Worm (Caenorhabditis elegans) whole organism, midembryonic: ENCODE results near the gene Y39G8B.1.

Experiments
- T22C8.4 ChIP-seq: fragments of 200-800 bp; sonication (Bioruptor generic); IDR thresholded peaks from 2 replicates; pipeline ENCODE4 v1.3.6; 2022; ENCODE audit warnings: missing genetic modification characterization, missing compliant biosample characterization
- cog-1 ChIP-seq: sonication (generic microtip); optimal IDR thresholded peaks from 2 replicates; lab custom pipeline; 2016; ENCODE audit warnings: missing genetic modification characterization, missing compliant biosample characterization
- flt-1 ChIP-seq: fragments of 200-800 bp; sonication (Bioruptor generic); IDR thresholded peaks from 2 replicates; pipeline ENCODE4 v1.3.6; 2022; ENCODE audit warnings: missing genetic modification characterization, missing compliant biosample characterization
- klf-2 ChIP-seq: fragments of 200-800 bp; sonication (Bioruptor generic); conservative IDR thresholded peaks from 2 replicates; pipeline ENCODE4 v1.3.6; 2022; ENCODE audit warnings: missing genetic modification reagents, missing genetic modification characterization, missing compliant biosample characterization
- med-1 ChIP-seq: sonication (generic microtip); optimal IDR thresholded peaks from 2 replicates; lab custom pipeline; 2017; ENCODE audit warnings: missing genetic modification characterization, mild to moderate bottlenecking, missing compliant biosample characterization, antibody characterized with exemption, missing genetic modification reagents; ENCODE audit not compliant: insufficient read depth
- ref-1 ChIP-seq: fragments of 200-800 bp; sonication (Bioruptor generic); conservative IDR thresholded peaks from 2 replicates; pipeline ENCODE4 v1.3.6; 2022; ENCODE audit warnings: missing genetic modification reagents, missing genetic modification characterization, missing compliant biosample characterization
- tab-1 ChIP-seq: fragments of 200-800 bp; sonication (Bioruptor generic); IDR thresholded peaks from 2 replicates; pipeline ENCODE4 v1.3.6; 2022; ENCODE audit warnings: missing genetic modification characterization, missing compliant biosample characterization
- ztf-23 ChIP-seq: fragments of 200-800 bp; sonication (Bioruptor generic); IDR thresholded peaks from 2 replicates; pipeline ENCODE4 v1.3.6; 2022; ENCODE audit warnings: missing genetic modification reagents, missing genetic modification characterization, missing compliant biosample characterization
- ztf-29 ChIP-seq: fragments of 200-800 bp; sonication (Bioruptor generic); IDR thresholded peaks from 2 replicates; pipeline ENCODE4 v1.3.6; 2022; ENCODE audit warnings: missing genetic modification reagents, missing genetic modification characterization, missing compliant biosample characterization

Gene Y39G8B.1

ce11 chrII:13954077-13954476, 19.5 kb downstream of the Y39G8B.1 start:
- TF ChIP-seq T22C8.4 (no peak), flt-1 (GFP tag; lab: Robert Waterston, UW) (no peak), ztf-23 (GFP tag; lab: Robert Waterston, UW) (no peak), med-1 (GFP tag; lab: Kevin White, UChicago) (no peak), ztf-29 (GFP tag; lab: Robert Waterston, UW) (no peak), tab-1 (GFP tag; lab: Robert Waterston, UW) (no peak), klf-2 (no peak), cog-1 (tag; lab: Kevin White, UChicago) (no peak)

ce11 chrII:13951986-13952385, 21.6 kb downstream of the Y39G8B.1 start:
- TF ChIP-seq ztf-23 (GFP tag; lab: Robert Waterston, UW) (no peak), med-1 (GFP tag; lab: Kevin White, UChicago) (no peak), cog-1 (tag; lab: Kevin White, UChicago) (no peak), T22C8.4 (no peak), flt-1 (GFP tag; lab: Robert Waterston, UW) (no peak), ztf-29 (GFP tag; lab: Robert Waterston, UW) (no peak), ref-1 (GFP tag; lab: Robert Waterston, UW) (no peak), tab-1 (GFP tag; lab: Robert Waterston, UW) (no peak), klf-2 (no peak)

- TF ChIP-seq flt-1 (GFP tag; lab: Robert Waterston, UW) (no peak), klf-2 (no peak), med-1 (GFP tag; lab: Kevin White, UChicago) (no peak), ztf-23 (GFP tag; lab: Robert Waterston, UW) (no peak), ref-1 (GFP tag; lab: Robert Waterston, UW) (no peak), T22C8.4 (no peak), tab-1 (GFP tag; lab: Robert Waterston, UW) (no peak), cog-1 (tag; lab: Kevin White, UChicago) (no peak), ztf-29 (GFP tag; lab: Robert Waterston, UW) (no peak)
Observed at ce11 chrII:13949290-13949689, 24.3 kb downstream of the Y39G8B.1 start, which contains the start of gene sre-44. Gene sre-44 (plus strand): TSS chrII:13949590.

ce11 chrII:13945527-13945926, 28.1 kb downstream of the Y39G8B.1 start:
- TF ChIP-seq med-1 (GFP tag; lab: Kevin White, UChicago) (no peak), flt-1 (GFP tag; lab: Robert Waterston, UW) (no peak), tab-1 (GFP tag; lab: Robert Waterston, UW) (no peak), cog-1 (tag; lab: Kevin White, UChicago) (no peak), T22C8.4 (no peak), ztf-23 (GFP tag; lab: Robert Waterston, UW) (no peak), ref-1 (GFP tag; lab: Robert Waterston, UW) (no peak), ztf-29 (GFP tag; lab: Robert Waterston, UW) (no peak), klf-2 (no peak)

ce11 chrII:13939531-13939930, 34.1 kb downstream of the Y39G8B.1 start, which contains the start of gene W07G1.1:
Gene W07G1.1 (minus strand): TSS chrII:13939631.
- TF ChIP-seq med-1 (GFP tag; lab: Kevin White, UChicago), result no peak
- no peak for TF ChIP-seq klf-2
- no peak for TF ChIP-seq flt-1 (GFP tag; lab: Robert Waterston, UW)
- TF ChIP-seq cog-1 (tag; lab: Kevin White, UChicago), result no peak
- TF ChIP-seq tab-1 (GFP tag; lab: Robert Waterston, UW), result no peak
- TF ChIP-seq T22C8.4, result no peak
- TF ChIP-seq ref-1 (GFP tag; lab: Robert Waterston, UW), result no peak

ce11 chrII:13938290-13938689, 35.3 kb downstream of the Y39G8B.1 start:
- TF ChIP-seq T22C8.4, result 0 out of 2 replicates have a peak, but pooled peaks have one; percentile 31
- TF ChIP-seq ref-1 (GFP tag; lab: Robert Waterston, UW), result no peak
- no peak for TF ChIP-seq tab-1 (GFP tag; lab: Robert Waterston, UW)
- no peak for TF ChIP-seq cog-1 (tag; lab: Kevin White, UChicago)

ce11 chrII:13935907-13936306, 37.7 kb downstream of the Y39G8B.1 start:
- TF ChIP-seq T22C8.4, result no peak
- no peak for TF ChIP-seq med-1 (GFP tag; lab: Kevin White, UChicago)
- no peak for TF ChIP-seq klf-2
- no peak for TF ChIP-seq ref-1 (GFP tag; lab: Robert Waterston, UW)

ce11 chrII:13933534-13933933, 40.1 kb downstream of the Y39G8B.1 start:
- TF ChIP-seq T22C8.4 (no peak), flt-1 (GFP tag; lab: Robert Waterston, UW) (no peak), ztf-23 (GFP tag; lab: Robert Waterston, UW) (no peak), ztf-29 (GFP tag; lab: Robert Waterston, UW) (no peak), med-1 (GFP tag; lab: Kevin White, UChicago) (no peak), klf-2 (no peak), ref-1 (GFP tag; lab: Robert Waterston, UW) (no peak), cog-1 (tag; lab: Kevin White, UChicago) (no peak), tab-1 (GFP tag; lab: Robert Waterston, UW) (no peak)

- TF ChIP-seq klf-2, result no peak
- TF ChIP-seq cog-1 (tag; lab: Kevin White, UChicago), result no peak
- no peak for TF ChIP-seq flt-1 (GFP tag; lab: Robert Waterston, UW)
- TF ChIP-seq ztf-23 (GFP tag; lab: Robert Waterston, UW), result no peak
- TF ChIP-seq med-1 (GFP tag; lab: Kevin White, UChicago), result no peak
- TF ChIP-seq ztf-29 (GFP tag; lab: Robert Waterston, UW), result no peak
- no peak for TF ChIP-seq tab-1 (GFP tag; lab: Robert Waterston, UW)
- TF ChIP-seq ref-1 (GFP tag; lab: Robert Waterston, UW), result no peak
- no peak for TF ChIP-seq T22C8.4
Observed at ce11 chrII:13931944-13932343, 41.7 kb downstream of the Y39G8B.1 start, which contains the start of gene hot-3. Gene hot-3 (minus strand): TSS chrII:13932044.

- TF ChIP-seq cog-1 (tag; lab: Kevin White, UChicago) (no peak), ztf-29 (GFP tag; lab: Robert Waterston, UW) (no peak), tab-1 (GFP tag; lab: Robert Waterston, UW) (no peak), flt-1 (GFP tag; lab: Robert Waterston, UW) (no peak), ref-1 (GFP tag; lab: Robert Waterston, UW) (no peak)
Observed at ce11 chrII:13924909-13925308, 48.7 kb downstream of the Y39G8B.1 start, which contains the start of gene mltn-5. Gene mltn-5 (plus strand): TSS chrII:13925209.
